Worm (Caenorhabditis elegans) whole organism, young adult: ENCODE data around the gene srw-77.

Experiments
- F49E8.2 ChIP-seq: sonication (generic microtip); optimal IDR thresholded peaks from 3 replicates; lab custom pipeline; 2017; ENCODE audit warnings: missing genetic modification characterization, mild to moderate bottlenecking, missing compliant biosample characterization, antibody characterized with exemption, moderate library complexity; ENCODE audit not compliant: insufficient read depth
- die-1 ChIP-seq: sonication (generic microtip); optimal IDR thresholded peaks from 2 replicates; lab custom pipeline; 2016; ENCODE audit warnings: missing genotype, mild to moderate bottlenecking, missing genetic modification characterization, missing compliant biosample characterization
- efl-1 ChIP-seq: fragments of 150-350 bp; optimal IDR thresholded peaks from 2 replicates; lab custom pipeline; 2014; ENCODE audit warnings: missing biosample characterization, missing genetic modification reagents, missing genetic modification characterization
- nfya-1 ChIP-seq: sonication (generic microtip); optimal IDR thresholded peaks from 2 replicates; lab custom pipeline; 2017; ENCODE audit warnings: antibody characterized with exemption, missing compliant biosample characterization, missing genetic modification characterization, borderline replicate concordance; ENCODE audit not compliant: insufficient read depth
- pha-4 ChIP-seq: fragments of 150-350 bp; sonication (generic microtip); optimal IDR thresholded peaks from 2 replicates; lab custom pipeline; 2014; ENCODE audit warnings: missing biosample characterization, missing genetic modification reagents, missing genetic modification characterization
- unc-62 ChIP-seq: fragments of 150-350 bp; optimal IDR thresholded peaks from 2 replicates; lab custom pipeline; 2014; ENCODE audit warnings: missing biosample characterization, missing genetic modification reagents, missing genetic modification characterization

ce11 chrV:16629600-16629999 lies 13.9 kb downstream of the srw-77 start, which contains the start of gene srd-21:
- TF ChIP-seq nfya-1 (tag; lab: Kevin White, UChicago) (no peak), F49E8.2 (tag; lab: Kevin White, UChicago) (no peak), efl-1 (GFP tag; lab: Kevin White, UChicago) (no peak), die-1 (no peak), unc-62 (no peak), pha-4 (tag; lab: Kevin White, UChicago) (no peak)
